Worm (Caenorhabditis elegans) whole organism, young adult: ENCODE results near the gene EEED8.13.

Experiments
- Y67H2A.10 ChIP-seq: fragments of 200-800 bp; sonication (Bioruptor generic); conservative IDR thresholded peaks from 2 replicates; pipeline ENCODE4 v1.3.6; 2022; ENCODE audit warnings: missing genetic modification reagents, missing genetic modification characterization, missing compliant biosample characterization
- ceh-79 ChIP-seq: sonication (generic microtip); optimal IDR thresholded peaks from 2 replicates; lab custom pipeline; 2017; ENCODE audit warnings: mild to moderate bottlenecking, missing genetic modification characterization, missing compliant biosample characterization
- chd-7 ChIP-seq: sonication (generic microtip); optimal IDR thresholded peaks from 2 replicates; lab custom pipeline; 2016; ENCODE audit warnings: mild to moderate bottlenecking, missing genetic modification characterization, moderate library complexity, missing compliant biosample characterization
- madf-6 ChIP-seq: fragments of 200-800 bp; sonication (Bioruptor generic); IDR thresholded peaks from 2 replicates; pipeline ENCODE4 v1.3.6; 2022; ENCODE audit warnings: missing genetic modification reagents, missing genetic modification characterization, missing compliant biosample characterization
- nfya-1 ChIP-seq: sonication (generic microtip); optimal IDR thresholded peaks from 2 replicates; lab custom pipeline; 2017; ENCODE audit warnings: antibody characterized with exemption, missing compliant biosample characterization, missing genetic modification characterization, borderline replicate concordance; ENCODE audit not compliant: insufficient read depth
- nhr-90 ChIP-seq: sonication (generic microtip); optimal IDR thresholded peaks from 2 replicates; lab custom pipeline; 2016; ENCODE audit warnings: missing genotype, mild to moderate bottlenecking, missing genetic modification characterization, missing compliant biosample characterization
- rec-8 ChIP-seq, 2 experiments: sonication (generic microtip); optimal IDR thresholded peaks; 2 replicates each; lab custom pipeline; 2016; ENCODE audit warnings: mild to moderate bottlenecking in 2 of 2, missing genetic modification characterization in 2 of 2, missing genetic modification reagents in 2 of 2, missing genotype in 2 of 2, missing biosample characterization in 1 of 2, missing compliant biosample characterization in 1 of 2, moderate library complexity in 1 of 2
- snpc-1.1 ChIP-seq: sonication (generic microtip); optimal IDR thresholded peaks from 2 replicates; lab custom pipeline; 2017; ENCODE audit warnings: missing genetic modification characterization, mild to moderate bottlenecking, missing compliant biosample characterization, antibody characterized with exemption, moderate library complexity, missing genotype, missing genetic modification reagents; ENCODE audit not compliant: insufficient read depth
- unc-62 ChIP-seq: fragments of 150-350 bp; optimal IDR thresholded peaks from 2 replicates; lab custom pipeline; 2014; ENCODE audit warnings: missing biosample characterization, missing genetic modification reagents, missing genetic modification characterization
- ztf-22 ChIP-seq: fragments of 200-800 bp; sonication (Bioruptor generic); optimal IDR thresholded peaks from 2 replicates; lab custom pipeline; 2018; ENCODE audit warnings: mild to moderate bottlenecking, missing genetic modification characterization, moderate library complexity, missing compliant biosample characterization

- TF ChIP-seq snpc-1.1, result no peak
- TF ChIP-seq ceh-79 (tag; lab: Kevin White, UChicago), result no peak
- TF ChIP-seq Y67H2A.10 (GFP tag; lab: Robert Waterston, UW), result no peak
- TF ChIP-seq unc-62 (GFP tag; lab: Kevin White, UChicago), result no peak
- TF ChIP-seq madf-6 (GFP tag; lab: Robert Waterston, UW), result no peak
- TF ChIP-seq chd-7 (tag; lab: Kevin White, UChicago), result no peak
- no peak for TF ChIP-seq nfya-1 (tag; lab: Kevin White, UChicago)
- no peak for TF ChIP-seq ztf-22 (GFP tag; lab: Kevin White, UChicago)
- TF ChIP-seq rec-8 (tag; optimal IDR thresholded peaks at IDR 0.05; lab: Kevin White, UChicago), result no peak
- TF ChIP-seq nhr-90 (tag; lab: Kevin White, UChicago), result no peak
Observed at ce11 chrII:5437586-5437985, 25.2 kb upstream of the EEED8.13 start, which contains the start of gene F07F6.1.
